Worm (Caenorhabditis elegans) whole organism, early embryonic: Measurements from ENCODE around the gene R151.2.

ENCODE experiments used
- F13C5.2 ChIP-seq: sonication (generic microtip); optimal IDR thresholded peaks from 2 replicates; lab custom pipeline; 2017; ENCODE audit warnings: mild to moderate bottlenecking, missing genetic modification characterization, inconsistent platforms, missing compliant biosample characterization
- aly-1 ChIP-seq: sonication (generic microtip); optimal IDR thresholded peaks from 2 replicates; lab custom pipeline; 2016; ENCODE audit warnings: missing genetic modification characterization, missing compliant biosample characterization
- ama-1 ChIP-seq: fragments of 150-350 bp; optimal IDR thresholded peaks from 2 replicates; lab custom pipeline; 2014
- ceh-36 ChIP-seq: sonication (generic microtip); optimal IDR thresholded peaks from 2 replicates; lab custom pipeline; 2016; ENCODE audit warnings: missing genetic modification characterization, inconsistent platforms, missing compliant biosample characterization
- ets-7 ChIP-seq: sonication (generic microtip); optimal IDR thresholded peaks from 2 replicates; lab custom pipeline; 2016; ENCODE audit warnings: missing genotype, missing genetic modification characterization, missing compliant biosample characterization
- hmbx-1 ChIP-seq: sonication (generic microtip); optimal IDR thresholded peaks from 2 replicates; lab custom pipeline; 2016; ENCODE audit warnings: mild to moderate bottlenecking, missing genetic modification characterization, missing compliant biosample characterization
- scrt-1 ChIP-seq: fragments of 200-800 bp; sonication (Bioruptor generic); IDR thresholded peaks from 2 replicates; pipeline ENCODE4 v1.3.6; 2022; ENCODE audit warnings: missing genetic modification characterization, missing compliant biosample characterization
- sea-1 ChIP-seq: fragments of 200-800 bp; sonication (Bioruptor generic); conservative IDR thresholded peaks from 2 replicates; pipeline ENCODE4 v1.3.6; 2022; ENCODE audit warnings: missing genetic modification characterization, missing compliant biosample characterization
- tbx-11 ChIP-seq: fragments of 200-800 bp; sonication (Bioruptor generic); IDR thresholded peaks from 2 replicates; pipeline ENCODE4 v1.3.6; 2022; ENCODE audit warnings: missing genetic modification characterization, missing compliant biosample characterization
- tbx-37 ChIP-seq: fragments of 200-800 bp; sonication (Bioruptor generic); conservative IDR thresholded peaks from 2 replicates; pipeline ENCODE4 v1.3.6; 2022; ENCODE audit warnings: missing genetic modification reagents, missing genetic modification characterization, missing compliant biosample characterization
- tra-4 ChIP-seq: sonication (generic microtip); optimal IDR thresholded peaks from 2 replicates; lab custom pipeline; 2017; ENCODE audit warnings: missing genetic modification characterization, missing compliant biosample characterization

ce11 chrIII:7170090-7170489 is 39.7 kb upstream of the R151.2 start:
- TF ChIP-seq tra-4 (tag; lab: Kevin White, UChicago) = no peak
- no peak for TF ChIP-seq F13C5.2 (tag; lab: Kevin White, UChicago)
- TF ChIP-seq aly-1 (tag; lab: Kevin White, UChicago) = no peak
- TF ChIP-seq ceh-36 (tag; lab: Kevin White, UChicago) = no peak
- TF ChIP-seq hmbx-1 = no peak
- TF ChIP-seq ama-1 = no peak
- TF ChIP-seq ets-7 (tag; lab: Kevin White, UChicago) = no peak
- no peak for TF ChIP-seq sea-1 (GFP tag; lab: Robert Waterston, UW)
- TF ChIP-seq tbx-37 (GFP tag; lab: Robert Waterston, UW) = no peak
- TF ChIP-seq scrt-1 = no peak
- TF ChIP-seq tbx-11 = no peak
